Worm (Caenorhabditis elegans): ENCODE data around the gene srm-1.

Gene srm-1

ce11 chrIV:5012241-5012640, at the start of gene srm-1:
Gene srm-1, plus strand, starts transcription at chrIV:5012541.
- TF ChIP-seq unc-62 (GFP tag; optimal IDR thresholded peaks at IDR 0.05) = no peak

- TF ChIP-seq unc-62 (GFP tag; optimal IDR thresholded peaks at IDR 0.05) = no peak
Observed at ce11 chrIV:4963834-4964233, 48.5 kb upstream of the srm-1 start, which contains the start of gene txt-3. Gene txt-3, plus strand, starts transcription at chrIV:4963958.

DNA sequence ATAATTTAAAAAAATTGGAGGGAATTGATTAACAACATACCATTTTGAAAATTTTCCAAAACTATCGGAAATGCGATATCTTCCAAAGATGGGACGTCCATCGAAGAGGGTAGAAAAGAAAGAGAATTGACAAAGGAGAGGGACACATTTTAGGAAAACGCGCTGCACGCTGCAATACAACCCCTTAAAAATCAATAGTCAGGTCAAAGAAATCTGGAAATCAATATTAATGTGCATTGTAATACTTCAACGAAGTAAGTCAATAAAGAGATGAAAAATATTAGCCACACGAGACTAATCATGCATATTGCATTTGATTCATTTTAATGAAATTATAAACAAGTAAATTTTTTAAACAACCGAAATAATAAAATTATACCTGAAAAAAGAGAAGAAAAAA, 42.9 kb upstream of the srm-1 start, which contains the start of gene Y9C9A.13:
Y9C9A.13 (minus strand) TSS at position 101 of the 400 bp plus-strand sequence.
- TF ChIP-seq unc-62 (GFP tag; optimal IDR thresholded peaks at IDR 0.05) = no peak

DNA sequence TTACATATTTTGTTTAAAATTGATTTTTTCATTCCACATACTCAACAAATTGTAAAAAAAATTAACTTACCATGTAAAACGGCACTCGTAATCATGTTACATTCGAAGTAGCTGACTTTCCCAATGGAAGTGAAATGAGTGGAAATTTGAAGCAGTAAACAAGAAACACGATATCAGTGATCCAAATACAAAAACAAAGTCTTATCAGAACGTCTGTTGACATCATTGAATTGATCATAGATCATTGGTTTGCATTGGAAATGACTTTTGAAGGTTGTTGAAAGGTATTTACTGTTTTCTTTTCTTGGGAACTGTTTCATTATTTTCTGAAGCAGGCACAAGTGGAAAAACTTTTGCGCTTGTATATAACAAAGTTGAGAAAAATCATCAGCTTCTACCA, 36.3 kb upstream of the srm-1 start, which contains the start of gene Y9C9A.16:
Y9C9A.16 (minus strand) TSS at position 131 of the 400 bp plus-strand sequence.
- no peak for TF ChIP-seq unc-62 (GFP tag; optimal IDR thresholded peaks at IDR 0.05)

DNA sequence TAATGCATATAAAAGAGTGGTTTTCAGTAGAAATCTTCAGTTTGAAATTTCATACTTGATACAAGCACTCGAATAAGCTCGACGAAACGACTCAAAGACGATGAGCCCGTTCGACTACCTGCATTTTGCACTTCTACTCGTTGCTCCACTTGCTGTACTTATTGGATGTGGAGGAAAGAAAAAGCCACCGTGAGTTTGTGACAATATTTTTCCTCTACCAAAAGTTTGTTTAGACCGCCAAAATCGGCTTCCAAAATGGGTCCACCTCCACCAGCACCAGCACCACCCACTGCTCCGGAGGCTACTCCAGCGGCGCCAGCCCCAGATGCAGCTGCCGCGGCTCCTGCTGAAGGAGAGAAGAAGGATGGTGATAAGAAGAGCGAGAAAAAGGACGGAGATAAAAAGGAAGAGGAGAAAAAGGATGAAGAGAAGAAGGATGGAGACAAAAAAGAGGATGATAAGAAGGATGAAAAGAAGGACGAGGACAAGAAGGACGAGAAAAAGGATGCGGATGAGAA, 35.1 kb upstream of the srm-1 start, which contains the start of gene E03H12.5:
E03H12.5 (plus strand) TSS at position 51 of the 518 bp plus-strand sequence.
- TF ChIP-seq unc-62 (GFP tag; optimal IDR thresholded peaks at IDR 0.05) = no peak

DNA sequence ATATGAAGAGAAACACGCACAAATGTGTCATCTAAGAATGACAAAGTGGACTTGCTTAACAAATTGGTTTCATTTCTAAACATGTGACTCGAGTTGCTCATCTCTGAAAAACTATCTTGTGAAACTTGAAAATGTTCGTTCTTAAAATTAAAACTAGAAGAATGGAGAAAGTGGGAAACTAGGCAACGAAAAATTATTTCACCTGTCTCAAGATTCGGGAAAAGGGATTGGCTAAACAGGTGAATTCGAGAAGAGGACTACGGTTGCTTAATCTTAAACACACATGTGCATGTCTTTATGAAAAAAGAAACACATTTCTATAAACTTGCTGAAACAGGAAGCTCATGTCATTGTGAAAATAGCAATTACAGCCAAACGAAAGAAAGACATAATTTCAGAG, 31.3 kb upstream of the srm-1 start, which contains the start of gene srz-24:
srz-24 (minus strand) TSS at position 101 of the 400 bp plus-strand sequence.
- no peak for TF ChIP-seq unc-62 (GFP tag; optimal IDR thresholded peaks at IDR 0.05)

ce11 chrIV:4982477-4982876, 29.9 kb upstream of the srm-1 start, which contains the start of gene E03H12.4:
Gene E03H12.4, plus strand, starts transcription at chrIV:4982596.
- TF ChIP-seq unc-62 (GFP tag; optimal IDR thresholded peaks at IDR 0.05) = no peak

DNA sequence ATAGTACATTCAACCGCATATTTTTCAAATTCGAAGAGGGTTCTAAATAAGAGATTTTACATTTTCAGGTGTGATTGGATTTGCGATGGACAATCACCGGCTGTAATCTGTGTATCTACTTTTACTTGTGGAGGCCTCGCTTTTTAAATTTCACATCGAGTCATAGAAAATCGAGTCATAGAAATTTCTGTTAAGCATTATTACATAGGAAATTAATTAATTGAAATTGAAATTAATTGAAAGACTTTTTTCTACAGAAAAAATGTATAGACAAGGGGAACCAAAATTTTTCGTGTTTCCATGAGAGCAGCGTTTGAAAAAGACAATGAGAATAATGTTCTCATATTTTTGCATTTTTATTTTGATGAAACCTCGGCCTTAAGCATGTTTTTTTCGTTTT, 28.6 kb upstream of the srm-1 start, which contains the start of gene clec-176:
clec-176 (plus strand) TSS at position 301 of the 400 bp plus-strand sequence.
- no peak for TF ChIP-seq unc-62 (GFP tag; optimal IDR thresholded peaks at IDR 0.05)

ce11 chrIV:4986246-4986645, 26.1 kb upstream of the srm-1 start, which contains the start of gene clec-177:
Gene clec-177, plus strand, starts transcription at chrIV:4986546.
- TF ChIP-seq unc-62 (GFP tag; optimal IDR thresholded peaks at IDR 0.05) = no peak

DNA sequence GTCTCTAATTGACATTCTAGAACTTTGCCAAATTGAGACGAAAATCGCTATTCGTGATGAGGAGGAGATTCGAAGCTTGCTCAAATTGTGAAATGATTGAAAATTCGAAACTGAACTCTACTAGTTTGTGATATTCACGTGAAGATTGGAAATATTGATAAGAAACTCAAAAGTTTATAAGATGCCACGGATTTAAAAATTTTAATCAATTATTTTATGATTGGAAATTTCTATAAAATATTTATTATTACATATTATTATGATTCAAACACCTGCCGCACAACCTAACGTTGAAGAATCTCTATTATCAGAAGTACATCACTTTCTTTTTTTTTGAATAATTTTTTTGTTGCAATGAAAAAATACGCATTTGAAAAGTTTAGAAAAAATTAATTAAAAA, 23.8 kb upstream of the srm-1 start, which contains the start of gene E03H12.7:
E03H12.7 (minus strand) TSS at position 101 of the 400 bp plus-strand sequence.
- TF ChIP-seq unc-62 (GFP tag; optimal IDR thresholded peaks at IDR 0.05) = no peak

DNA sequence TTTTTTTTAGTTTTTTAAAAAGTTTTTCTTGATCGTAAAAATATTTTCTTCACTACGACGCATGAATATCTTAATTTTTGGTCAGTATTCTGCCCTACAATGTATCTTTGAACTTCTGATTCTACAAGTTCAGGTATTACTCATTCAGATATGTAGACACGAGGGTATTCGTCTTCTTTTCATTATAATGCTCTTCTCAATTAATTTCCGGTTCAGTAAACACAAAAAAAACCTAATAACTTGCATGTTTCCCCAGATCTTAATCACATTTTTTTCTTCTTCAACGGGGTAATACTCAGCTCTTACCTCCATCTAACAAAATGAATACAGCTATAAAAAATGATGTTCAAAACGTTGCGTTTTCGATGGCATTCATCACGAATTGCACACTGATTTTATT, 20.3 kb upstream of the srm-1 start, which contains the start of gene str-162:
str-162 (plus strand) TSS at position 301 of the 400 bp plus-strand sequence.
- no peak for TF ChIP-seq unc-62 (GFP tag; optimal IDR thresholded peaks at IDR 0.05)

DNA sequence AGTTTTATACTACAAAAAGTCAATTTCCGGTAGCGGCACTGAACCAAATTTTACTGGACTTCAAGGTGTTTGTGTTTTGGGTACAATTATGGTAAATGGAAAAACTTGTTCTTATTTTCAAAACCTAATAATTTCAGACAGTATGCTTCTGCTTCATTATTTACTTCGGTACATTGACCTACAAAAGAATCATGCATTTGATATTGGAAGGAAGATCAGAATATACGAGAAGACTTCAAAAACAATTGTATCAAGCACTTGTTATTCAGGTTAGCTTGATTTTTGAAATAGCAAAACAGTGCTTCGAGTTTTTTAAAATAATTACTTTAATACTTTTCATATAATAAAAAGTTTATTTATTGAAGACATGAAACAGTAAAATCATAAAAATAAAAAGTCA, 19.2 kb upstream of the srm-1 start:
- TF ChIP-seq unc-62 (GFP tag; optimal IDR thresholded peaks at IDR 0.05) = no peak

DNA sequence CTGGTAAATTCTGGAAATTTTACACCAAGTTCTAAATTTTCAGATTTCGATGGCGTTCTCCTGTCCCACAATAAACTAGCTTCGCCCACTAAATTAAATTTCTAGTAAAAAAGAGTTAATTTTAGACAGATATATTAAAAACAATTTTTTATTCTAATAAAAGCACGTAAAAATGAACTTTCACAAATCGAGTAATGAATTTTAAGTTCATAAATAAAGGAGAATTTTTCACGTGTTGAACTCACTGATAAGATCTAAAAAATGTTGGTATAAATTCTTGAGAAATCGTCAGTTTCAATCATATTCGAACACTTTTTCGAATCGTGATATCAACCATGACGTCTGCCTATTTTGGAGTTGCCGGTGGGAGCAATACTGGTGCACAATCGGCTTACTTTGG, 16.5 kb upstream of the srm-1 start, which contains the start of gene ssq-2:
ssq-2 (plus strand) TSS at position 301 of the 400 bp plus-strand sequence.
- TF ChIP-seq unc-62 (GFP tag; optimal IDR thresholded peaks at IDR 0.05) = no peak

DNA sequence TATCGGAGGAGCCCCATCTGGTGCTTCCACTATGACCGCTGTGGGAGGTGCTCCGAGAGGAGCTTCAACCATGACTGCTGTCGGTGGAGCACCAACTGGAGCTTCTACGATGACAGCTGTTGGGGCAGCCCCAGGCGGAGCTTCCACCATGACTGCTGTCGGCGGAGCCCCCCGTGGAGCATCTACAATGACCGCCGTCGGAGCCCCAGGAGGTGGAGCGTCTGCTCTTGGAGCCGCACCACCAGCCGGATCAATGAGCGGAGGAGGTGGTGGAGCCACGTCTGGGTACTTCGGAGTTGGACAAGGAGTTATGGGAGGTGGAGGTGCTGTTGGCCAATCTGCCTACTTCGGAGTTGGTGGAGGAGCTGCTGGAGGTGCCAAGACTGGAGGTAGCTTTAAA, 15.4 kb upstream of the srm-1 start:
- no peak for TF ChIP-seq unc-62 (GFP tag; optimal IDR thresholded peaks at IDR 0.05)

ce11 chrIV:5002448-5002847, 9.9 kb upstream of the srm-1 start, which contains the start of gene pes-1:
Gene pes-1, plus strand, starts transcription at chrIV:5002748.
- TF ChIP-seq unc-62 (GFP tag; optimal IDR thresholded peaks at IDR 0.05) = no peak

DNA sequence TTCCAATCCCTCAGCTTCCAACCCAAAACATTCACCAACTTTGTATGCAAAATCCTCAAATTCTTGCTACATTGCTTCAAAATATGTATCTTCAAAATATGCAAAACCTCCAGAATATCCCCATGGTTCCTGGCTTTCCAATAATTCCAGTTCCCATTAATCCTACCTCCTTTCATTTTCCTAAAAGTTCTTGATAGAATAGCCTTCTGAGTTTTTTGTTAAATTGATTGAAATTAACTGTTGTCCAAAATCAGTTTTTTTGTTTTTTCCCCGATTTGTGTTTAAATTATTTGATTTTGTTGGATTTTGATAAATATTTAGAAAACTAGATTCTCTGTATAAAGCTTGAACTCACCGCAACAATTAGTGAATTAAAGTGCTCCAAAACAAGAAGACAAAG, 7.2 kb upstream of the srm-1 start:
- TF ChIP-seq unc-62 (GFP tag; optimal IDR thresholded peaks at IDR 0.05) = no peak

DNA sequence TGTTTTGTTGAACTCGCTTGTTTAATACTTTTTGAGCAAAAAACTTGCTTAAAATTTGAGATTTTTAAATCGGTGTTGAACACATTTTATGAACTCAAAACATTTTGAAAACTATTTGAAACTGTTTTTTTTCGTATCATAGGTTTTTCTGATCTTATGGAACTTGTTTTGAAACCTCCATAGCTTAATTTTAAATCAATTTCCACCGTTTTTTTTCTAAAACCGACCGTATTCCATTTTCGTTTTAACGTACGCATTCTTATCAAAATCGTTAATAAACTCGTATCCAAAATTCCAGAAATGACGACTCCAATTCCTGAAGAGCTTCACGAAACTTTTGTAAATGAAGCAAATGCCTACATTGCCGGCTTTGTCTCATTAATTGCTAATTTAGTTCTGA, 4.0 kb upstream of the srm-1 start, which contains the start of gene srm-2:
srm-2 (plus strand) TSS at position 301 of the 400 bp plus-strand sequence.
- no peak for TF ChIP-seq unc-62 (GFP tag; optimal IDR thresholded peaks at IDR 0.05)

Data from whole organism, dauer.